Worm (Caenorhabditis elegans) whole organism, L4 larva: ENCODE measurements around the gene sri-77.

ENCODE experiments used
- Y5F2A.4 ChIP-seq: fragments of 200-800 bp; sonication (Bioruptor generic); optimal IDR thresholded peaks from 2 replicates; lab custom pipeline; 2018; ENCODE audit warnings: mild to moderate bottlenecking, missing genetic modification characterization, missing compliant biosample characterization
- aly-2 ChIP-seq: sonication (generic microtip); optimal IDR thresholded peaks from 2 replicates; lab custom pipeline; 2018; ENCODE audit warnings: missing biosample characterization, missing genetic modification characterization
- ama-1 ChIP-seq: fragments of 150-350 bp; optimal IDR thresholded peaks from 2 replicates; lab custom pipeline; 2014; ENCODE audit warnings: inconsistent platforms, mixed read lengths
- daf-12 ChIP-seq: fragments of 150-350 bp; optimal IDR thresholded peaks from 2 replicates; lab custom pipeline; 2014; ENCODE audit warnings: missing biosample characterization, missing genetic modification reagents, missing genetic modification characterization
- egl-27 ChIP-seq: sonication (generic microtip); optimal IDR thresholded peaks from 3 replicates; lab custom pipeline; 2017; ENCODE audit warnings: missing biosample characterization, missing genetic modification reagents, missing genetic modification characterization
- mdl-1 ChIP-seq, 2 experiments: fragments of 150-350 bp in 1 of 2; sonication (generic microtip) in 1 of 2; optimal IDR thresholded peaks; 2 replicates each; lab custom pipeline; 2014 to 2017; ENCODE audit warnings: missing biosample characterization in 2 of 2, missing genetic modification characterization in 2 of 2
- nhr-11 ChIP-seq: fragments of 150-350 bp; optimal IDR thresholded peaks from 2 replicates; lab custom pipeline; 2014; ENCODE audit warnings: missing biosample characterization, missing genetic modification characterization
- nhr-77 ChIP-seq: fragments of 150-350 bp; optimal IDR thresholded peaks from 2 replicates; lab custom pipeline; 2014; ENCODE audit warnings: missing biosample characterization, missing genetic modification characterization
- set-16 ChIP-seq: fragments of 200-800 bp; sonication (Bioruptor generic); IDR thresholded peaks from 2 replicates; pipeline ENCODE4 v1.3.6; 2022; ENCODE audit warnings: missing genetic modification reagents, missing genetic modification characterization, missing compliant biosample characterization
- skn-1 ChIP-seq: fragments of 150-350 bp; optimal IDR thresholded peaks from 2 replicates; lab custom pipeline; 2014; ENCODE audit warnings: missing biosample characterization, missing genetic modification characterization
- spr-3 ChIP-seq: fragments of 200-800 bp; sonication (Bioruptor generic); optimal IDR thresholded peaks from 2 replicates; lab custom pipeline; 2018; ENCODE audit warnings: mild to moderate bottlenecking, missing genetic modification characterization, missing compliant biosample characterization
- unc-39 ChIP-seq: sonication (generic microtip); optimal IDR thresholded peaks from 2 replicates; lab custom pipeline; 2017; ENCODE audit warnings: missing biosample characterization, missing genetic modification characterization
- unc-62 ChIP-seq, 3 experiments: fragments of 150-350 bp in 1 of 3; sonication (generic microtip); optimal IDR thresholded peaks in 2 of 3; peaks in 1 of 3; 1 replicate in 1 of 3; 2 replicates in 2 of 3; lab custom pipeline; 2014 to 2017; ENCODE audit warnings: missing biosample characterization in 3 of 3, missing genetic modification characterization in 3 of 3, missing genetic modification reagents in 3 of 3, missing genotype in 1 of 3

DNA sequence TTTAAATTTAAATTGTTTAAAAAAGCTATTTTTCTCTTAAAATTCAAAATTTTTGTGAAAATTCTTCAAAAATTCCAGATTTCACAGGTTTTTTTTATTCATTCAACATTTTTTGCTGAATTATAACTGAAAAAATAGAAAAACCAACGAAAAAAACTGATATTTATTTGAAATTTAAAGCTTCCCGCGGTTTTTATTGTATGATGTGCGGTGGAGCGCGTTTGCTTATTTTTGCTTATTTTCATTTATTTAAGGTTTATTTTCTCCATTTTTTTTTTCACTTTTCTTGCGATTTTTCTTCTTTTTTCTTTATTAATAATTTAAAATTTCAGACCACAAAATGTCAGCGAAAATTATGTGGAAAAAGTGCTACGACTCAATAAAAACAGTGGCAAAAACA, 32.8 kb upstream of the sri-77 start, which contains the start of gene F22E5.9:
- TF ChIP-seq mdl-1 (tag; optimal IDR thresholded peaks at IDR 0.05; lab: Kevin White, UChicago) (no peak), ama-1 (lab: Kevin White, UChicago) (no peak), Y5F2A.4 (no peak), skn-1 (tag; lab: Kevin White, UChicago) (no peak), daf-12 (tag; lab: Kevin White, UChicago) (no peak), set-16 (GFP tag; lab: Robert Waterston, UW) (no peak), egl-27 (tag; lab: Kevin White, UChicago) (no peak), spr-3 (GFP tag; lab: Kevin White, UChicago) (no peak), unc-62 (GFP tag; optimal IDR thresholded peaks at IDR 0.05 in 1 of 2; lab: Kevin White, UChicago) (no peak), unc-62 (tag; optimal IDR thresholded peaks at IDR 0.05; lab: Kevin White, UChicago) (no peak), nhr-77 (no peak), aly-2 (no peak), unc-39 (tag; lab: Kevin White, UChicago) (no peak), nhr-11 (tag; lab: Kevin White, UChicago) (no peak)
